Fruit fly (Drosophila melanogaster): ENCODE results near the gene Pomp.

dm6 chr2L:20768568-20769071 is 18.8 kb upstream of the Pomp start:
- TF ChIP-seq CG1603 (tag; optimal IDR thresholded peaks at IDR 0.05), result no peak
- no peak for TF ChIP-seq lov (optimal IDR thresholded peaks at IDR 0.05)
- TF ChIP-seq lov (GFP tag; IDR thresholded peaks at IDR 0.05), result no peak
- no peak for TF ChIP-seq psq (GFP tag; optimal IDR thresholded peaks at IDR 0.05)
- TF ChIP-seq CG17912 (GFP tag; optimal IDR thresholded peaks at IDR 0.05), result no peak
- no peak for TF ChIP-seq CG11723 (GFP tag; optimal IDR thresholded peaks at IDR 0.05)
- no peak for TF ChIP-seq Ssrp (tag; optimal IDR thresholded peaks at IDR 0.05)
